Fruit fly (Drosophila melanogaster): ENCODE data around the gene CG42613.

The CG42613 gene

dm6 chr3R:18928346-18928917 lies 564 bp upstream of the CG42613 start, which contains the start of gene Mpc1 (continued):
- TF ChIP-seq Antp (GFP tag; optimal IDR thresholded peaks at IDR 0.05) (no peak), ttk (GFP tag; IDR thresholded peaks at IDR 0.05) (no peak), odd (GFP tag; optimal IDR thresholded peaks at IDR 0.05) (no peak), CG15073 (GFP tag; optimal IDR thresholded peaks at IDR 0.05) (no peak), CG32772 (GFP tag; IDR thresholded peaks at IDR 0.05) (no peak), Abd-B (GFP tag; optimal IDR thresholded peaks at IDR 0.05) (no peak), Doc2 (GFP tag; IDR thresholded peaks at IDR 0.05) (no peak), CG18011 (GFP tag; optimal IDR thresholded peaks at IDR 0.05) (no peak), CG11247 (GFP tag; IDR thresholded peaks at IDR 0.05) (no peak; the same call in 1 of the 2 replicates), Side (GFP tag; optimal IDR thresholded peaks at IDR 0.05) (no peak), CG3995 (GFP tag; optimal IDR thresholded peaks at IDR 0.05) (no peak), CG10959 (GFP tag; IDR thresholded peaks at IDR 0.05) (no peak), Ada2b (GFP tag; IDR thresholded peaks at IDR 0.05) (no peak), Deaf1 (tag; optimal IDR thresholded peaks at IDR 0.05) (no peak), Scr (GFP tag; IDR thresholded peaks at IDR 0.05; ENCODE audit: partially characterized antibody) (peak; percentile 86), pb (GFP tag; optimal IDR thresholded peaks at IDR 0.05) (no peak), Opbp (GFP tag; IDR thresholded peaks at IDR 0.05; ENCODE audit: partially characterized antibody) (peak; percentile 84), CG12104 (GFP tag; optimal IDR thresholded peaks at IDR 0.05) (no peak), CG10543 (GFP tag; optimal IDR thresholded peaks at IDR 0.05) (peak; percentile 46), slou (GFP tag; optimal IDR thresholded peaks at IDR 0.05) (no peak), CG7372 (GFP tag; IDR thresholded peaks at IDR 0.05) (0 out of 2 replicates have a peak, but pooled peaks have one; percentile 7), MBD-R2 (GFP tag; IDR thresholded peaks at IDR 0.05) (peak; percentile 45), ranshi (GFP tag; IDR thresholded peaks at IDR 0.05) (peak; percentile 25; the same call in 1 of the 2 replicates), Drgx (GFP tag; IDR thresholded peaks at IDR 0.05) (no peak), CoRest (tag; optimal IDR thresholded peaks at IDR 0.05) (no peak), disco-r (GFP tag; optimal IDR thresholded peaks at IDR 0.05) (no peak), Xrp1 (GFP tag; IDR thresholded peaks at IDR 0.05) (peak; percentile 61), shn (GFP tag; optimal IDR thresholded peaks at IDR 0.05) (no peak), Dip2 (GFP tag; IDR thresholded peaks at IDR 0.05) (no peak), CG15601 (tag; optimal IDR thresholded peaks at IDR 0.05) (no peak), HmgZ (tag; optimal IDR thresholded peaks at IDR 0.05) (no peak), CG12659 (GFP tag; optimal IDR thresholded peaks at IDR 0.05) (peak; percentile 63), dm (GFP tag; optimal IDR thresholded peaks at IDR 0.05) (no peak), sens (GFP tag) (no peak), Lhr (GFP tag; optimal IDR thresholded peaks at IDR 0.05) (no peak), CG4854 (GFP tag; optimal IDR thresholded peaks at IDR 0.05) (no peak), CG16779 (GFP tag; IDR thresholded peaks at IDR 0.05) (no peak), CG10209 (GFP tag; optimal IDR thresholded peaks at IDR 0.05) (no peak), h (optimal IDR thresholded peaks at IDR 0.05) (no peak), nom (GFP tag; optimal IDR thresholded peaks at IDR 0.05) (peak; percentile 5), Rfx (GFP tag; IDR thresholded peaks at IDR 0.05) (peak; percentile 70), CG17912 (GFP tag; optimal IDR thresholded peaks at IDR 0.05) (no peak), CG17829 (tag; optimal IDR thresholded peaks at IDR 0.05) (no peak), zen2 (GFP tag; IDR thresholded peaks at IDR 0.05; ENCODE audit: partially characterized antibody) (peak; percentile 52; the same call in 2 of the 3 replicates), bab2 (GFP tag; optimal IDR thresholded peaks at IDR 0.05) (no peak), crc (GFP tag; optimal IDR thresholded peaks at IDR 0.05) (no peak), CG2199 (GFP tag; IDR thresholded peaks at IDR 0.05) (no peak), CG33557 (GFP tag; optimal IDR thresholded peaks at IDR 0.05) (no peak), NK7.1 (GFP tag; optimal IDR thresholded peaks at IDR 0.05) (no peak), CG13287 (GFP tag; IDR thresholded peaks at IDR 0.05; ENCODE audit: partially characterized antibody) (peak; percentile 86), HHEX (GFP tag; optimal IDR thresholded peaks at IDR 0.05) (no peak)
